Fruit fly (Drosophila melanogaster) whole organism, wandering third instar larva: ENCODE data around the gene sif.

ENCODE experiments used
- Abd-B ChIP-seq: fragments of >200 bp; optimal IDR thresholded peaks from 2 replicates; lab custom pipeline; 2017; ENCODE audit warnings: missing biosample characterization, missing genetic modification characterization
- CrebA ChIP-seq: fragments of 200-800 bp; sonication (Bioruptor generic); optimal IDR thresholded peaks from 2 replicates; lab custom pipeline; 2016; ENCODE audit warnings: missing biosample characterization, mild to moderate bottlenecking, missing genetic modification characterization, borderline replicate concordance
- Dfd ChIP-seq: fragments of >200 bp; optimal IDR thresholded peaks from 2 replicates; lab custom pipeline; 2017; ENCODE audit warnings: missing biosample characterization, missing genetic modification characterization
- Dif ChIP-seq: fragments of 200-275, 200-300 bp; sonication (Bioruptor generic); optimal IDR thresholded peaks from 2 replicates; lab custom pipeline; 2018; ENCODE audit warnings: missing biosample characterization, missing genetic modification characterization; ENCODE audit not compliant: partially characterized antibody
- GATAd ChIP-seq: sonication (Bioruptor generic); optimal IDR thresholded peaks from 2 replicates; lab custom pipeline; 2016; ENCODE audit warnings: missing biosample characterization, missing genetic modification characterization
- HLH106 ChIP-seq: fragments of 200-800 bp; optimal IDR thresholded peaks from 3 replicates; lab custom pipeline; 2019; ENCODE audit warnings: missing biosample characterization, mild to moderate bottlenecking, missing genetic modification characterization, moderate library complexity
- Hr78 ChIP-seq: fragments of >200 bp; optimal IDR thresholded peaks from 2 replicates; lab custom pipeline; 2017; ENCODE audit warnings: missing biosample characterization, missing genetic modification characterization
- Hr83 ChIP-seq: fragments of 200-300 bp; sonication (Bioruptor generic); optimal IDR thresholded peaks from 2 replicates; lab custom pipeline; 2016; ENCODE audit warnings: missing biosample characterization, mild to moderate bottlenecking, missing genetic modification characterization, moderate library complexity; ENCODE audit not compliant: poor library complexity, severe bottlenecking
- Jra ChIP-seq: sonication (Bioruptor generic); optimal IDR thresholded peaks from 2 replicates; lab custom pipeline; 2016; ENCODE audit warnings: missing biosample characterization, missing genetic modification characterization
- Myc ChIP-seq: fragments of >200 bp; optimal IDR thresholded peaks from 2 replicates; lab custom pipeline; 2017
- N ChIP-seq: fragments of >200 bp; optimal IDR thresholded peaks from 2 replicates; lab custom pipeline; 2018; ENCODE audit warnings: missing biosample characterization, missing external identifiers, missing genetic modification characterization
- OdsH ChIP-seq: fragments of 200-800 bp; sonication (Bioruptor generic); optimal IDR thresholded peaks from 2 replicates; lab custom pipeline; 2016; ENCODE audit warnings: missing biosample characterization, mild to moderate bottlenecking, missing genetic modification characterization
- Rel ChIP-seq, 2 experiments: fragments of 200-800 bp; sonication (Bioruptor generic) in 1 of 2; optimal IDR thresholded peaks; 2 replicates in 1 of 2; 3 replicates in 1 of 2; lab custom pipeline; 2016 to 2019; ENCODE audit warnings: mild to moderate bottlenecking in 2 of 2, missing biosample characterization in 2 of 2, missing genetic modification characterization in 2 of 2, moderate library complexity in 1 of 2
- br ChIP-seq: fragments of 200-800 bp; sonication (Bioruptor generic); optimal IDR thresholded peaks from 2 replicates; lab custom pipeline; 2016; ENCODE audit warnings: missing biosample characterization, missing genetic modification characterization
- brk ChIP-seq: fragments of 200-800 bp; sonication (Bioruptor generic); optimal IDR thresholded peaks from 2 replicates; lab custom pipeline; 2016; ENCODE audit warnings: missing biosample characterization, mild to moderate bottlenecking, missing genetic modification characterization
- dl ChIP-seq, 2 experiments: fragments of 175-275, 200-275 bp in 1 of 2; fragments of 200-275 bp in 1 of 2; sonication (Bioruptor generic); optimal IDR thresholded peaks; lab custom pipeline; 2018; ENCODE audit warnings: mild to moderate bottlenecking in 2 of 2, missing biosample characterization in 2 of 2, missing genetic modification characterization in 2 of 2, moderate library complexity in 2 of 2; ENCODE audit not compliant: partially characterized antibody in 2 of 2, insufficient read depth in 1 of 2
- dmrt93B ChIP-seq: fragments of 200-800 bp; sonication (Bioruptor generic); optimal IDR thresholded peaks from 2 replicates; lab custom pipeline; 2018; ENCODE audit warnings: missing biosample characterization, mild to moderate bottlenecking, missing genetic modification characterization
- dsf ChIP-seq: sonication (Bioruptor generic); optimal IDR thresholded peaks from 2 replicates; lab custom pipeline; 2016; ENCODE audit warnings: missing biosample characterization, missing genetic modification characterization, borderline replicate concordance
- ey ChIP-seq: fragments of 200-800 bp; sonication (Bioruptor generic); optimal IDR thresholded peaks from 2 replicates; lab custom pipeline; 2016; ENCODE audit warnings: missing biosample characterization, missing genetic modification characterization
- fru ChIP-seq: fragments of 200-800 bp; sonication (Bioruptor generic); optimal IDR thresholded peaks from 3 replicates; lab custom pipeline; 2016; ENCODE audit warnings: missing biosample characterization, mild to moderate bottlenecking, missing genetic modification characterization
- h ChIP-seq: fragments of 200-800 bp; sonication (Bioruptor generic); optimal IDR thresholded peaks from 3 replicates; lab custom pipeline; 2016; ENCODE audit warnings: missing biosample characterization, mild to moderate bottlenecking, missing genetic modification characterization
- jim ChIP-seq: fragments of 175-275, 200-325 bp; sonication (Bioruptor generic); optimal IDR thresholded peaks from 2 replicates; lab custom pipeline; 2016; ENCODE audit warnings: missing biosample characterization, mild to moderate bottlenecking, missing genetic modification characterization
- pan ChIP-seq: fragments of >200 bp; optimal IDR thresholded peaks from 2 replicates; lab custom pipeline; 2017
- psq ChIP-seq: fragments of 200-800 bp; sonication (Bioruptor generic); optimal IDR thresholded peaks from 3 replicates; lab custom pipeline; 2017; ENCODE audit warnings: missing biosample characterization, mild to moderate bottlenecking, missing genetic modification characterization, moderate library complexity
- rgr ChIP-seq: fragments of 200-800 bp; sonication (Bioruptor generic); optimal IDR thresholded peaks from 3 replicates; lab custom pipeline; 2016; ENCODE audit warnings: missing biosample characterization, mild to moderate bottlenecking, missing genetic modification characterization
- sage ChIP-seq: fragments of 200-800 bp; sonication (Bioruptor generic); optimal IDR thresholded peaks from 2 replicates; lab custom pipeline; 2016; ENCODE audit warnings: missing biosample characterization, mild to moderate bottlenecking, missing genetic modification characterization
- sv ChIP-seq: fragments of 200-800 bp; sonication (Bioruptor generic); optimal IDR thresholded peaks from 3 replicates; lab custom pipeline; 2016; ENCODE audit warnings: missing biosample characterization, missing genetic modification characterization
- usp ChIP-seq: fragments of >200 bp; optimal IDR thresholded peaks from 2 replicates; lab custom pipeline; 2017; ENCODE audit warnings: missing biosample characterization, missing genetic modification characterization
- woc ChIP-seq: sonication (Bioruptor generic); optimal IDR thresholded peaks from 2 replicates; lab custom pipeline; 2016; ENCODE audit warnings: missing biosample characterization, mild to moderate bottlenecking, missing genetic modification characterization

sif gene

DNA sequence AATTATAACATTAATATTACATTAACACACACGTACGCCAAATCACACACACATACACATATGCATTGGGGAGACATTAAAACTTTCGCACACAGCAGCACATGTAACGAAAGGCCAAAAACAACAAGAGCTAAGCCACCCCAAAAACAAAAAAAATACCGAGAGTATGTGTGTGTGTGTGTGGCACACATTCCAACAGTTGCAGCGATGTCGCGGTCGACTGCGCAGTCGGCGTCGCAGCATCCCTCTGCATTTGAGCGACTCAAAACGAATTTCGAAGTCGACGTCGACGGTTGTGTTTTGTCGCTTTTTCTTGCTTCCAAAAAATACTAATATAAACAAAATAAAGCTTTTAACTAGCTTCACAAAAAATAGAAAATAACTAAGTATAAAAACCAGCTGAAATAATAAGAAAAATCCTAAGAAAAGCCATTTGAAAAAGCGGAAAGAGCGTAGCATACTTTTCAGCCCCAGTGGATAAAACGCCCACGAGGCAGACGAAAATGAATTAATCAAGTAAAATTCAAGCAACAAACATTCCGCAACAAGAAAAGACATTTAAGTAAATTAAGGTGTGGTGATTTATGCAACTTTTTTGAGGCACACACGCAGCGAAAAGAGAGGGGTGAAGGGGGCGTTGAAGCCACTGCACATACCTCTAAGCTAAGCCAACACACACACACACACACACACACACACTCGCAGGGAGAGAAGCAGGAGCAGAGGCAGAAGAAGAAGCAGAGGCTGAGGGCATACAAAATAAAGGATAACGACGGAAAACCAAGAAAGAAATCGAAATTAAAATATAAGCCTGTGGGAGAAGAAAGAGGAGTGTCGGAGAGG is 6.4 kb downstream of the sif start, which contains the start of gene CG46320:
Gene CG46320, plus strand, starts transcription at position 246 of the 843 bp plus-strand sequence.
- no peak for TF ChIP-seq Rel (GFP tag; optimal IDR thresholded peaks at IDR 0.05; lab: Kevin White, UChicago)
- TF ChIP-seq Rel (tag; optimal IDR thresholded peaks at IDR 0.05; lab: Kevin White, UChicago): no peak
- TF ChIP-seq jim (GFP tag; lab: Kevin White, UChicago): no peak
- no peak for TF ChIP-seq dsf (GFP tag; lab: Kevin White, UChicago)
- TF ChIP-seq sv (GFP tag; lab: Kevin White, UChicago): no peak
- TF ChIP-seq Hr78: no peak
- TF ChIP-seq Abd-B (GFP tag; lab: Kevin White, UChicago): no peak
- no peak for TF ChIP-seq HLH106 (tag; lab: Kevin White, UChicago)
- no peak for TF ChIP-seq Jra (GFP tag; lab: Kevin White, UChicago)
- no peak for TF ChIP-seq ey (GFP tag; lab: Kevin White, UChicago)
- TF ChIP-seq N: no peak
- TF ChIP-seq OdsH (GFP tag; lab: Kevin White, UChicago): no peak
- TF ChIP-seq dmrt93B (GFP tag; lab: Kevin White, UChicago): no peak
- TF ChIP-seq GATAd (GFP tag; lab: Kevin White, UChicago): no peak
- no peak for TF ChIP-seq Hr83
- no peak for TF ChIP-seq rgr

DNA sequence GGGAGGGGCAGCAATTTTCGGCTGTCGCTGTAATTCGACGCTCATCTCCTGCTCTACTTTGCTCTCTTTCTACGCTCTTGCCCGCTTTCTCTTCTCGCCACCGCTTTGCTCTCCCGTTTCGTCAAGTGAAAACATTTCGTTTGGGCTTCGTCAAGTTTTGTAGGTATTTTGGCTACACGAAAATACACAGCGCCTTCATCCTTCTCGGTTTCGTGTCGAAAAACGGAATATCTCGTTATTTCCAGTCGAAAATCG is 6.9 kb downstream of the sif start:
- TF ChIP-seq Dif (GFP tag; lab: Kevin White, UChicago) (no peak), jim (GFP tag; lab: Kevin White, UChicago) (no peak), Myc (lab: Kevin White, UChicago) (no peak), rgr (no peak), fru (GFP tag; lab: Kevin White, UChicago) (no peak), sage (GFP tag; lab: Kevin White, UChicago) (no peak), sv (GFP tag; lab: Kevin White, UChicago) (no peak), Jra (GFP tag; lab: Kevin White, UChicago) (no peak), dl (GFP tag; optimal IDR thresholded peaks at IDR 0.05; lab: Kevin White, UChicago; ENCODE audit: insufficient read depth in 1 of 2, partially characterized antibody in 2 of 2) (no peak), woc (GFP tag; lab: Kevin White, UChicago) (no peak)

DNA sequence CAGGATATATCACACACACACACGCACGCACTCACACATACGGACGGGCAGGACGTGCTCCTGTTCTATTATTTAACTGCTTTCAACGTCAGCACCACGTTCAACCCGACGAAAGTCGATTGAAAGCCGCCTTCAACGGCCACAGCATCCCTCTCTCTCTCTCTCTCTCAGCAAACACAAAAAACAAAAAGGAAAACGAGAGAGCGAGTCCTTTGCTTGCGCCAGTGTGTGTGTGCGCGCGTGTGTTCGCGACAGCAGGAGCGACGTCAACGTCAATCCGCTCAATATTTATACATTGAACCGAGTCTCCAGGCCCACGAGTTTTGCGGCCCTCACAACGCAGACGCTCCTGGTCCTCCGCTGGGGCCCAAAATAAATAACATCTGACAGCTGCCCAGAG is 7.7 kb downstream of the sif start:
- no peak for TF ChIP-seq pan (lab: Kevin White, UChicago)
- TF ChIP-seq Rel (GFP tag; optimal IDR thresholded peaks at IDR 0.05; lab: Kevin White, UChicago): no peak
- no peak for TF ChIP-seq Rel (tag; optimal IDR thresholded peaks at IDR 0.05; lab: Kevin White, UChicago)
- TF ChIP-seq sv (GFP tag; lab: Kevin White, UChicago): no peak
- TF ChIP-seq sage (GFP tag; lab: Kevin White, UChicago): no peak
- TF ChIP-seq CrebA (GFP tag; lab: Kevin White, UChicago): no peak
- TF ChIP-seq Myc (lab: Kevin White, UChicago): no peak
- no peak for TF ChIP-seq Abd-B (GFP tag; lab: Kevin White, UChicago)
- TF ChIP-seq GATAd (GFP tag; lab: Kevin White, UChicago): no peak
- TF ChIP-seq psq (GFP tag; lab: Kevin White, UChicago): no peak
- no peak for TF ChIP-seq br (GFP tag; lab: Kevin White, UChicago)

DNA sequence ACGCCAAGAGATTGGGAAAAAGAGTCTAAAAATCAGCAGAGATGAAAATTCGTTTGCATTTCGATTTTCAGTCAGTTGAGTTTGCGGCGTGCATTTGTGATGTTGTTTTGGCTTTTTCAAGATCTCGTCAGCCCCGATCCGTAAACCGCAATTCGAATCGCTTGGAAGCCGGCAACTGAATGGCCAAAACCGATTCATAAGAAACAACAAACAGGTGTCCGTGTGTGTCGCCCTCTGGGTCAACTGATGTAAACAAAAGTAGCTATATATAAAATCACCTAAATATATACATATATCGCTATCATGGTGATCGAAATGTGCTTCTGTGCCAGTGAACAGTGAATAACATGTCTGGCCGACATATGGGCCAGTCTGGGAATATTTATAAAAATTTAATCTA is 9.1 kb downstream of the sif start:
- TF ChIP-seq usp (GFP tag; lab: Kevin White, UChicago) (no peak), CrebA (GFP tag; lab: Kevin White, UChicago) (no peak), Dfd (GFP tag; lab: Kevin White, UChicago) (no peak), dsf (GFP tag; lab: Kevin White, UChicago) (no peak), OdsH (GFP tag; lab: Kevin White, UChicago) (no peak), jim (GFP tag; lab: Kevin White, UChicago) (no peak), dl (GFP tag; optimal IDR thresholded peaks at IDR 0.05; lab: Kevin White, UChicago; ENCODE audit: insufficient read depth in 1 of 2, partially characterized antibody in 2 of 2) (no peak), HLH106 (tag; lab: Kevin White, UChicago) (no peak), h (GFP tag; lab: Kevin White, UChicago) (no peak), Rel (GFP tag; optimal IDR thresholded peaks at IDR 0.05; lab: Kevin White, UChicago) (no peak), Rel (tag; optimal IDR thresholded peaks at IDR 0.05; lab: Kevin White, UChicago) (no peak), Abd-B (GFP tag; lab: Kevin White, UChicago) (no peak), fru (GFP tag; lab: Kevin White, UChicago) (no peak), br (GFP tag; lab: Kevin White, UChicago) (no peak), brk (no peak), Jra (GFP tag; lab: Kevin White, UChicago) (no peak), pan (lab: Kevin White, UChicago) (no peak)
